Worm (Caenorhabditis elegans): ENCODE results near the gene smu-2.
"Not testable (repeated sequence)": the region's sequence is repeated elsewhere in the genome, so short reads cannot be mapped to it uniquely, and the experiment has no call there.

smu-2 gene

DNA sequence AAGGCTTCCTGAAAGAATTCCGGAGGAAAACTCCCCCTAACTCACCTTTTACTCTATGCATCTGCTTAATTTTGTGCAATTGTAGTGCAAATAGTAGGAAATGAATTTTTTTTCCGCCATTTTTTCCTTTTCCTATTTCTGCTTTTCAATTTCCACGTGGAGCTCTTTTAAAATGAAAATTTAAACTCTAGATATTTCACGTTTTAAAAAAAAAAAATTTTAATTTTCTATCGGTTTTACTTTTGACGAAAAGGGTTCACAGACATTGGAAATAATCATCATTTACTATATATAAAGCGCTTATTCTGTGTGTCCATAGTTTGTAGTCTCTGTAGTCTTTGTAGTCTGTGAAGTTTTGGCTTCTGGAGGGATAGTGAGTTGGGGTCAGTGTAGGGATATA, 624 bp upstream of the smu-2 start, which contains the start of gene Y49F6B.8:
Gene Y49F6B.8 (minus strand): TSS at position 101 of the 400 bp plus-strand sequence.
- TF ChIP-seq hpl-2 (GFP tag; optimal IDR thresholded peaks at IDR 0.05) (no peak), rnt-1 (tag; optimal IDR thresholded peaks at IDR 0.05) (no peak), irx-1 (tag; optimal IDR thresholded peaks at IDR 0.05) (no peak), egl-27 (tag; optimal IDR thresholded peaks at IDR 0.05) (no peak), nhr-11 (tag; optimal IDR thresholded peaks at IDR 0.05) (no peak), ceh-90 (tag; optimal IDR thresholded peaks at IDR 0.05) (no peak), egl-13 (tag; optimal IDR thresholded peaks at IDR 0.05) (no peak), fkh-4 (tag; optimal IDR thresholded peaks at IDR 0.05; ENCODE audit: borderline replicate concordance) (no peak), ama-1 (optimal IDR thresholded peaks at IDR 0.05) (no peak), elt-3 (tag; optimal IDR thresholded peaks at IDR 0.05) (no peak), efl-1 (optimal IDR thresholded peaks at IDR 0.05) (no peak), efl-1 (GFP tag; optimal IDR thresholded peaks at IDR 0.05 in 1 of 2) (no peak), grh-1 (GFP tag; IDR thresholded peaks at IDR 0.05) (no peak), unc-30 (tag; optimal IDR thresholded peaks at IDR 0.05) (no peak), nhr-12 (tag; optimal IDR thresholded peaks at IDR 0.05) (no peak), sox-4 (tag; optimal IDR thresholded peaks at IDR 0.05) (no peak), fos-1 (tag; optimal IDR thresholded peaks at IDR 0.05) (no peak), snu-23 (GFP tag; optimal IDR thresholded peaks at IDR 0.05) (no peak), swsn-7 (tag; optimal IDR thresholded peaks at IDR 0.05) (no peak)

DNA sequence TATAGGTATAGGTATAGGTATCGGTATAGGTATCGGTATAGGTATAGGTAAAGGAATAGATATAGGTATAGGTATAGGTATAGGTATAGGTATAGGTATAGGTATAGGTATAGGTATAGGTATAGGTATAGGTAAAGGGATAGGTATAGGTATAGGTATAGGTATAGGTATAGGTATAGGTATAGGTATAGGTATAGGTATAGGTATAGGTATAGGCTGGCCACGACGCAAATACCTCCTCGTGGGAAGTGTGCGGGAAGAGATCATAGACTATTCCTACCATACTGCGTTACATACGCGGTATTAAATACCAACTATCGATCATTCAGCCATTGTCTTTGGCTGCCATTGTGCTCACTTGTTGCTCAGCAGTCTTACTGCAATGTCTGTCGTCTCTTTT, 8.6 kb downstream of the smu-2 start, which contains the start of gene fbxb-112:
Gene fbxb-112 (plus strand): TSS at position 301 of the 400 bp plus-strand sequence.
- not testable (repeated sequence) for TF ChIP-seq unc-30 (tag; optimal IDR thresholded peaks at IDR 0.05); zag-1 (tag; optimal IDR thresholded peaks at IDR 0.05); snu-23 (GFP tag; optimal IDR thresholded peaks at IDR 0.05)

- TF ChIP-seq ets-5 (GFP tag; IDR thresholded peaks at IDR 0.05) (no peak), F16B12.6 (tag; optimal IDR thresholded peaks at IDR 0.05) (no peak), nhr-12 (tag; optimal IDR thresholded peaks at IDR 0.05) (no peak), nhr-77 (tag; optimal IDR thresholded peaks at IDR 0.05) (no peak), efl-1 (optimal IDR thresholded peaks at IDR 0.05) (peak in 1 of 2 experiments; percentile 92), efl-1 (GFP tag; optimal IDR thresholded peaks at IDR 0.05 in 1 of 2) (no peak), lin-35 (GFP tag; optimal IDR thresholded peaks at IDR 0.05) (peak in 1 of 2 experiments; percentile 9), sptf-1 (tag; optimal IDR thresholded peaks at IDR 0.05) (no peak), mef-2 (tag; optimal IDR thresholded peaks at IDR 0.05) (no peak), unc-86 (tag; optimal IDR thresholded peaks at IDR 0.05) (no peak), egl-13 (tag; optimal IDR thresholded peaks at IDR 0.05) (no peak), nhr-90 (tag; optimal IDR thresholded peaks at IDR 0.05; ENCODE audit: poor library complexity) (no peak), sox-4 (tag; optimal IDR thresholded peaks at IDR 0.05) (no peak), aly-2 (tag; optimal IDR thresholded peaks at IDR 0.05) (no peak)
These were observed 17.2 kb downstream of the smu-2 start, which contains the start of gene Y49F6B.9 for ce11 chrII:3499386-3499785. Y49F6B.9 (minus strand) TSS chrII:3499387.

DNA sequence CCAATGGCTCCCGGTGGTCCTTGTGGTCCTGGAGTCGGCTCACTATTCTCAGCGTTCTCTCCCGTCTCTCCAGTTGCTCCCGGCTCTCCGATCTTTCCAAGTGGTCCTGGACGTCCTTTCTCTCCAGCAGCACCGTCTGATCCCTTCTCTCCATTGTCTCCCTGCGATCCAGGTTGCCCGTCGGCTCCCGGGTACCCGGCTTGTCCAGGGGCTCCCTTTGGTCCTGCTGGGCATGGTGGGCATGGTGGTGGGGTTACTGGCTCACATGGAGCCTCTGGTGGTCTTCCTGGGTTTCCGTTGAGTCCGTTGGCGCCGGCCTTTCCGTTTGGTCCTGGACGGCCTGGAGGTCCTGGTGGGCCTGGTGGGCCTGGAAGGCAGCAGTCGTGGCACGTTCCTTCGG, 18.2 kb downstream of the smu-2 start:
- TF ChIP-seq lin-13 (GFP tag; optimal IDR thresholded peaks at IDR 0.05) (no peak), nhr-85 (tag) (peak; percentile 19), swsn-7 (tag; optimal IDR thresholded peaks at IDR 0.05) (no peak), egl-27 (tag; optimal IDR thresholded peaks at IDR 0.05) (no peak), pax-3 (tag; optimal IDR thresholded peaks at IDR 0.05) (no peak), Y116A8C.19 (tag; optimal IDR thresholded peaks at IDR 0.05; ENCODE audit: borderline replicate concordance) (no peak)

ce11 chrII:3502011-3502410, 19.8 kb downstream of the smu-2 start:
- TF ChIP-seq unc-130 (tag; optimal IDR thresholded peaks at IDR 0.05) (no peak), grh-1 (GFP tag; IDR thresholded peaks at IDR 0.05) (no peak), pax-3 (tag; optimal IDR thresholded peaks at IDR 0.05) (no peak), C04F5.9 (tag; optimal IDR thresholded peaks at IDR 0.05) (no peak), zip-4 (GFP tag; optimal IDR thresholded peaks at IDR 0.05) (no peak), C16A3.4 (tag; optimal IDR thresholded peaks at IDR 0.05) (no peak), xbp-1 (tag; optimal IDR thresholded peaks at IDR 0.05) (no peak)
